Fruit fly (Drosophila melanogaster) whole organism, embryonic: Measurements from ENCODE around the gene CG32243.

ENCODE experiments used
- Abd-B ChIP-seq: fragments of 200-800 bp; sonication (Bioruptor generic); optimal IDR thresholded peaks from 2 replicates; lab custom pipeline; 2018; ENCODE audit warnings: missing biosample characterization, mild to moderate bottlenecking, missing genetic modification characterization, moderate library complexity
- Adf1 ChIP-seq: fragments of 200-800 bp; sonication (Bioruptor generic); IDR thresholded peaks from 2 replicates; pipeline ENCODE4 v1.3.6; 2022; ENCODE audit warnings: missing biosample characterization, missing genetic modification characterization
- CG10959 ChIP-seq: fragments of 200-800 bp; sonication (Bioruptor generic); IDR thresholded peaks from 2 replicates; pipeline ENCODE4 v1.3.6; 2022; ENCODE audit warnings: missing biosample characterization, missing genetic modification characterization
- CG11085 ChIP-seq: fragments of 200-800 bp; sonication (Bioruptor generic); IDR thresholded peaks from 2 replicates; pipeline ENCODE4 v1.3.6; 2022; ENCODE audit warnings: missing biosample characterization, missing genetic modification characterization
- CG1233 ChIP-seq: fragments of 200-800 bp; sonication (Bioruptor generic); optimal IDR thresholded peaks from 4 replicates; lab custom pipeline; 2018; ENCODE audit warnings: missing biosample characterization, mild to moderate bottlenecking, missing genetic modification characterization
- CG14710 ChIP-seq: fragments of 200-800 bp; sonication (Bioruptor generic); optimal IDR thresholded peaks from 3 replicates; lab custom pipeline; 2019; ENCODE audit warnings: missing biosample characterization, mild to moderate bottlenecking, missing genetic modification characterization, moderate library complexity
- CG15601 ChIP-seq: fragments of 200-800 bp; sonication (Bioruptor generic); optimal IDR thresholded peaks from 3 replicates; lab custom pipeline; 2019; ENCODE audit warnings: missing biosample characterization, mild to moderate bottlenecking, missing genetic modification characterization, moderate library complexity
- CG15696 ChIP-seq: fragments of 200-800 bp; sonication (Bioruptor generic); optimal IDR thresholded peaks from 2 replicates; lab custom pipeline; 2019; ENCODE audit warnings: missing biosample characterization, mild to moderate bottlenecking, missing genetic modification characterization, moderate library complexity
- CG17802 ChIP-seq: fragments of 200-800 bp; sonication (Bioruptor generic); optimal IDR thresholded peaks from 2 replicates; lab custom pipeline; 2018; ENCODE audit warnings: missing biosample characterization, mild to moderate bottlenecking, missing genetic modification characterization, moderate library complexity
- CG18011 ChIP-seq: fragments of 200-800 bp; sonication (Bioruptor generic); optimal IDR thresholded peaks from 2 replicates; lab custom pipeline; 2017; ENCODE audit warnings: missing biosample characterization, missing genetic modification characterization, mild to moderate bottlenecking, moderate library complexity, missing genotype
- CG18262 ChIP-seq: fragments of 200-800 bp; optimal IDR thresholded peaks from 3 replicates; lab custom pipeline; 2019; ENCODE audit warnings: missing biosample characterization, mild to moderate bottlenecking, missing genetic modification characterization, moderate library complexity
- CG30020 ChIP-seq: fragments of 200-800 bp; optimal IDR thresholded peaks from 2 replicates; lab custom pipeline; 2019; ENCODE audit warnings: missing biosample characterization, mild to moderate bottlenecking, missing genetic modification characterization, moderate library complexity
- CG3163 ChIP-seq: fragments of 200-800 bp; sonication (Bioruptor generic); optimal IDR thresholded peaks from 3 replicates; lab custom pipeline; 2016; ENCODE audit warnings: missing biosample characterization, missing genetic modification characterization
- CG34376 ChIP-seq: fragments of 200-800 bp; sonication (Bioruptor generic); optimal IDR thresholded peaks from 2 replicates; lab custom pipeline; 2018; ENCODE audit warnings: missing biosample characterization, mild to moderate bottlenecking, missing genetic modification characterization
- CG4360 ChIP-seq: fragments of 200-800 bp; sonication (Bioruptor generic); IDR thresholded peaks from 2 replicates; pipeline ENCODE4 v1.3.6; 2022; ENCODE audit warnings: missing biosample characterization, missing genetic modification characterization
- CG6689 ChIP-seq: fragments of 200-800 bp; sonication (Bioruptor generic); IDR thresholded peaks from 2 replicates; pipeline ENCODE4 v1.3.6; 2022; ENCODE audit warnings: missing biosample characterization, missing genetic modification characterization
- CG6791 ChIP-seq: fragments of 200-800 bp; sonication (Bioruptor generic); IDR thresholded peaks from 3 replicates; pipeline ENCODE4 v1.3.6; 2022; ENCODE audit warnings: missing biosample characterization, missing genetic modification characterization; ENCODE audit not compliant: partially characterized antibody
- CG7357 ChIP-seq: fragments of 200-800 bp; sonication (Bioruptor generic); IDR thresholded peaks from 3 replicates; pipeline ENCODE4 v1.3.6; 2022; ENCODE audit warnings: missing biosample characterization, missing genetic modification characterization
- CG7987 ChIP-seq: fragments of 200-800 bp; sonication (Bioruptor generic); optimal IDR thresholded peaks from 2 replicates; lab custom pipeline; 2018; ENCODE audit warnings: missing biosample characterization, mild to moderate bottlenecking, missing genetic modification characterization, moderate library complexity
- CG9609 ChIP-seq: fragments of 200-800 bp; sonication (Bioruptor generic); optimal IDR thresholded peaks from 3 replicates; lab custom pipeline; 2016; ENCODE audit warnings: missing biosample characterization, missing genetic modification characterization
- Deaf1 ChIP-seq: fragments of 200-800 bp; optimal IDR thresholded peaks from 3 replicates; lab custom pipeline; 2019; ENCODE audit warnings: missing biosample characterization, mild to moderate bottlenecking, missing genetic modification characterization, moderate library complexity
- E2f2 ChIP-seq: fragments of 200-800 bp; sonication (Bioruptor generic); IDR thresholded peaks from 2 replicates; pipeline ENCODE4 v1.3.6; 2022; ENCODE audit warnings: missing biosample characterization, missing genetic modification characterization
- Jarid2 ChIP-seq: fragments of 200-800 bp; sonication (Bioruptor generic); optimal IDR thresholded peaks from 3 replicates; lab custom pipeline; 2017; ENCODE audit warnings: mild to moderate bottlenecking, missing biosample characterization, missing genetic modification reagents, missing genetic modification characterization
- Med ChIP-seq: fragments of 200-800 bp; sonication (Bioruptor generic); peaks from one replicate; lab custom pipeline; 2016; ENCODE audit warnings: missing biosample characterization, missing genetic modification characterization, mild to moderate bottlenecking, inconsistent platforms, moderate library complexity
- Myb ChIP-seq: fragments of 200-800 bp; sonication (Bioruptor generic); optimal IDR thresholded peaks from 2 replicates; lab custom pipeline; 2016; ENCODE audit warnings: missing biosample characterization, missing genetic modification characterization
- Six4 ChIP-seq: fragments of 200-800 bp; sonication (Bioruptor generic); optimal IDR thresholded peaks from 2 replicates; lab custom pipeline; 2016; ENCODE audit warnings: missing biosample characterization, missing genetic modification characterization
- Sox102F ChIP-seq: fragments of 200-800 bp; sonication (Bioruptor generic); optimal IDR thresholded peaks from 2 replicates; lab custom pipeline; 2018; ENCODE audit warnings: missing biosample characterization, mild to moderate bottlenecking, missing genetic modification characterization, moderate library complexity
- abd-A ChIP-seq: fragments of 200-800 bp; sonication (Bioruptor generic); optimal IDR thresholded peaks from 3 replicates; lab custom pipeline; 2019; ENCODE audit warnings: missing biosample characterization, mild to moderate bottlenecking, missing genetic modification characterization, moderate library complexity
- amos ChIP-seq: fragments of 200-800 bp; sonication (Bioruptor generic); IDR thresholded peaks from 2 replicates; pipeline ENCODE4 v1.3.6; 2022; ENCODE audit warnings: missing biosample characterization, missing genetic modification characterization; ENCODE audit not compliant: partially characterized antibody
- chinmo ChIP-seq: fragments of 200-800 bp; sonication (Bioruptor generic); IDR thresholded peaks from 4 replicates; pipeline ENCODE4 v1.3.6; 2022; ENCODE audit warnings: missing biosample characterization, missing genetic modification characterization; ENCODE audit not compliant: partially characterized antibody
- dmrt99B ChIP-seq: fragments of 200-800 bp; sonication (Bioruptor generic); optimal IDR thresholded peaks from 2 replicates; lab custom pipeline; 2018; ENCODE audit warnings: missing biosample characterization, mild to moderate bottlenecking, missing genetic modification characterization, moderate library complexity
- ewg ChIP-seq: fragments of 200-800 bp; sonication (Bioruptor generic); optimal IDR thresholded peaks from 3 replicates; lab custom pipeline; 2017; ENCODE audit warnings: mild to moderate bottlenecking, missing biosample characterization, missing genetic modification reagents, missing genetic modification characterization
- gt ChIP-seq: fragments of 200-800 bp; sonication (Bioruptor generic); IDR thresholded peaks from 2 replicates; pipeline ENCODE4 v1.3.6; 2022; ENCODE audit warnings: missing biosample characterization, missing genetic modification characterization
- lmd ChIP-seq: fragments of 200-800 bp; sonication (Bioruptor generic); IDR thresholded peaks from 2 replicates; pipeline ENCODE4 v1.3.6; 2022; ENCODE audit warnings: missing biosample characterization, missing genetic modification characterization
- nerfin-2 ChIP-seq: fragments of 200-800 bp; sonication (Bioruptor generic); IDR thresholded peaks from 2 replicates; pipeline ENCODE4 v1.3.6; 2022; ENCODE audit warnings: missing biosample characterization, missing genetic modification characterization; ENCODE audit not compliant: partially characterized antibody
- nom ChIP-seq: fragments of 200-800 bp; sonication (Bioruptor generic); optimal IDR thresholded peaks from 2 replicates; lab custom pipeline; 2017; ENCODE audit warnings: missing biosample characterization, missing genetic modification characterization, mild to moderate bottlenecking, moderate library complexity, missing genetic modification reagents
- phol ChIP-seq: fragments of 200-800 bp; sonication (Bioruptor generic); optimal IDR thresholded peaks from 3 replicates; lab custom pipeline; 2018; ENCODE audit warnings: missing biosample characterization, mild to moderate bottlenecking, missing genetic modification characterization, moderate library complexity
- prd ChIP-seq, 3 experiments: fragments of >200 bp in 2 of 3; fragments of 200-800 bp in 1 of 3; sonication (Bioruptor generic) in 1 of 3; optimal IDR thresholded peaks in 2 of 3; IDR thresholded peaks in 1 of 3; 2 replicates in 2 of 3; 3 replicates in 1 of 3; pipeline versions ENCODE4 v1.3.6 to Lab custom; 2017 to 2022; ENCODE audit warnings: missing biosample characterization in 1 of 3, missing genetic modification characterization in 1 of 3
- shn ChIP-seq: fragments of 200-800 bp; sonication (Bioruptor generic); optimal IDR thresholded peaks from 3 replicates; lab custom pipeline; 2016; ENCODE audit warnings: missing biosample characterization, missing genetic modification characterization
- tgo ChIP-seq: fragments of 200-800 bp; sonication (Bioruptor generic); IDR thresholded peaks from 3 replicates; pipeline ENCODE4 v1.3.6; 2022; ENCODE audit warnings: missing biosample characterization, missing genetic modification characterization
- tio ChIP-seq: fragments of 200-800 bp; sonication (Bioruptor generic); optimal IDR thresholded peaks from 2 replicates; lab custom pipeline; 2017; ENCODE audit warnings: missing biosample characterization, missing genetic modification characterization, inconsistent platforms
- unpg ChIP-seq: fragments of 200-800 bp; sonication (Bioruptor generic); optimal IDR thresholded peaks from 3 replicates; lab custom pipeline; 2018; ENCODE audit warnings: missing biosample characterization, mild to moderate bottlenecking, missing genetic modification characterization, moderate library complexity
- zfh1 ChIP-seq: fragments of 200-800 bp; sonication (Bioruptor generic); IDR thresholded peaks from 3 replicates; pipeline ENCODE4 v1.3.6; 2022; ENCODE audit warnings: missing biosample characterization, missing genetic modification characterization

CG32243 gene

dm6 chr3L:4574439-4574838 lies 33.4 kb upstream of the CG32243 start (continued):
- TF ChIP-seq Myb (no peak), chinmo (GFP tag; lab: Robert Waterston, UW) (0 out of 4 replicates have a peak, but pooled peaks have one; percentile 25)

- TF ChIP-seq abd-A (tag; lab: Kevin White, UChicago) (peak; percentile 36), Deaf1 (tag; lab: Kevin White, UChicago) (peak; percentile 94), Sox102F (GFP tag; lab: Kevin White, UChicago) (no peak), amos (GFP tag; lab: Robert Waterston, UW) (peak; percentile 14; the same call in 1 of the 2 replicates), CG30020 (tag; lab: Kevin White, UChicago) (no peak), Med (GFP tag; lab: Kevin White, UChicago) (peak; percentile 33), shn (GFP tag; lab: Kevin White, UChicago) (no peak), ewg (peak; percentile 30)
Measured at dm6 chr3L:4556831-4557355, 15.8 kb upstream of the CG32243 start.

dm6 chr3L:4555787-4556186 lies 14.7 kb upstream of the CG32243 start, which contains the start of gene CG42540:
Gene CG42540 (plus strand): TSS chr3L:4556087.
- TF ChIP-seq CG15601 (tag; lab: Kevin White, UChicago), result no peak
- TF ChIP-seq CG10959, result 0 out of 2 replicates have a peak, but pooled peaks have one; percentile 30

- TF ChIP-seq prd (optimal IDR thresholded peaks at IDR 0.05; lab: Kevin White, UChicago), result no peak
- no peak for TF ChIP-seq prd (GFP tag; IDR thresholded peaks at IDR 0.05; lab: Robert Waterston, UW)
- TF ChIP-seq CG17802 (tag; lab: Kevin White, UChicago), result no peak
- no peak for TF ChIP-seq CG6689 (GFP tag; lab: Robert Waterston, UW)
- TF ChIP-seq unpg (GFP tag; lab: Kevin White, UChicago), result no peak
- no peak for TF ChIP-seq CG18262 (tag; lab: Kevin White, UChicago)
- TF ChIP-seq gt (GFP tag; lab: Robert Waterston, UW), result no peak
- no peak for TF ChIP-seq zfh1 (GFP tag; lab: Robert Waterston, UW)
- no peak for TF ChIP-seq Jarid2 (GFP tag; lab: Kevin White, UChicago)
- TF ChIP-seq CG34376 (GFP tag; lab: Kevin White, UChicago), result no peak
- TF ChIP-seq dmrt99B (tag; lab: Kevin White, UChicago), result no peak
- no peak for TF ChIP-seq CG15696
- no peak for TF ChIP-seq CG9609
- no peak for TF ChIP-seq tio (GFP tag; lab: Kevin White, UChicago)
Measured at dm6 chr3L:4555136-4555535, 14.1 kb upstream of the CG32243 start, which contains the start of gene CG33777. Gene CG33777 (minus strand): TSS chr3L:4555236.

dm6 chr3L:4554216-4554615 lies 13.2 kb upstream of the CG32243 start:
- TF ChIP-seq tgo (GFP tag; lab: Robert Waterston, UW), result no peak
- TF ChIP-seq CG18011 (GFP tag; lab: Kevin White, UChicago), result peak; percentile 97
- TF ChIP-seq CG14710 (tag; lab: Kevin White, UChicago), result no peak
- no peak for TF ChIP-seq nerfin-2 (GFP tag; lab: Robert Waterston, UW)
- no peak for TF ChIP-seq CG1233 (GFP tag; lab: Kevin White, UChicago)
- no peak for TF ChIP-seq CG3163
- TF ChIP-seq Six4 (GFP tag; lab: Kevin White, UChicago), result no peak
- 0 out of 3 replicates have a peak, but pooled peaks have one; percentile 34 for TF ChIP-seq CG6791 (GFP tag; lab: Robert Waterston, UW)
- TF ChIP-seq Abd-B (GFP tag; lab: Kevin White, UChicago), result peak; percentile 49
- no peak for TF ChIP-seq lmd
- TF ChIP-seq CG4360, result no peak
- TF ChIP-seq Adf1 (GFP tag; lab: Robert Waterston, UW), result no peak
- TF ChIP-seq phol (tag; lab: Kevin White, UChicago), result no peak
- TF ChIP-seq CG7987 (GFP tag; lab: Kevin White, UChicago), result no peak
- peak; percentile 81 for TF ChIP-seq E2f2 (GFP tag; lab: Robert Waterston, UW)
- TF ChIP-seq nom (GFP tag; lab: Kevin White, UChicago), result no peak
- TF ChIP-seq CG7357 (GFP tag; lab: Robert Waterston, UW), result no peak
- TF ChIP-seq CG11085, result no peak
